Fruit fly (Drosophila melanogaster) whole organism, prepupa: Measurements from ENCODE around the gene gd.
A peak's percentile ranks its signal among the peaks of the same experiment; 100 is the strongest.

ENCODE experiments used
- CG10631 ChIP-seq: fragments of 200-800 bp; sonication (Bioruptor generic); optimal IDR thresholded peaks from 2 replicates; lab custom pipeline; 2016; ENCODE audit warnings: missing biosample characterization, missing genetic modification characterization
- CG10669 ChIP-seq: fragments of 200-800 bp; sonication (Bioruptor generic); optimal IDR thresholded peaks from 3 replicates; lab custom pipeline; 2018; ENCODE audit warnings: missing biosample characterization, mild to moderate bottlenecking, missing genetic modification characterization, moderate library complexity
- CG11294 ChIP-seq: fragments of 200-800 bp; sonication (Bioruptor generic); IDR thresholded peaks from 2 replicates; pipeline ENCODE4 v1.3.6; 2022; ENCODE audit warnings: missing biosample characterization, missing genetic modification characterization
- CG11902 ChIP-seq: fragments of 200-800 bp; sonication (Bioruptor generic); optimal IDR thresholded peaks from 3 replicates; lab custom pipeline; 2016; ENCODE audit warnings: missing biosample characterization, missing genetic modification characterization
- CG15336 ChIP-seq: fragments of 200-800 bp; sonication (Bioruptor generic); IDR thresholded peaks from 2 replicates; pipeline ENCODE4 v1.3.6; 2022; ENCODE audit warnings: missing biosample characterization, missing genetic modification characterization
- CG1621 ChIP-seq: fragments of 200-800 bp; sonication (Bioruptor generic); optimal IDR thresholded peaks from 3 replicates; lab custom pipeline; 2018; ENCODE audit warnings: missing biosample characterization, mild to moderate bottlenecking, missing genetic modification characterization
- CG16779 ChIP-seq: fragments of 200-800 bp; sonication (Bioruptor generic); optimal IDR thresholded peaks from 3 replicates; lab custom pipeline; 2017; ENCODE audit warnings: missing biosample characterization, mild to moderate bottlenecking, missing genetic modification characterization
- CG3032 ChIP-seq: fragments of 200-800 bp; optimal IDR thresholded peaks from 2 replicates; lab custom pipeline; 2019; ENCODE audit warnings: missing biosample characterization, mild to moderate bottlenecking, missing genetic modification characterization, moderate library complexity
- CG32006 ChIP-seq: fragments of 200-800 bp; sonication (Bioruptor generic); optimal IDR thresholded peaks from 3 replicates; lab custom pipeline; 2017; ENCODE audit warnings: missing biosample characterization, mild to moderate bottlenecking, missing genetic modification characterization
- CG34406 ChIP-seq: fragments of 200-800 bp; sonication (Bioruptor generic); optimal IDR thresholded peaks from 3 replicates; lab custom pipeline; 2016; ENCODE audit warnings: missing biosample characterization, missing genetic modification characterization
- CG3919 ChIP-seq: fragments of 200-800 bp; sonication (Bioruptor generic); optimal IDR thresholded peaks from 3 replicates; lab custom pipeline; 2016; ENCODE audit warnings: missing biosample characterization, missing genetic modification characterization
- CG4318 ChIP-seq: fragments of 200-800 bp; sonication (Bioruptor generic); optimal IDR thresholded peaks from 3 replicates; lab custom pipeline; 2017; ENCODE audit warnings: missing biosample characterization, mild to moderate bottlenecking, missing genetic modification characterization
- CG6276 ChIP-seq: fragments of 200-800 bp; sonication (Bioruptor generic); optimal IDR thresholded peaks from 2 replicates; lab custom pipeline; 2017; ENCODE audit warnings: missing biosample characterization, mild to moderate bottlenecking, missing genetic modification characterization
- CG6792 ChIP-seq: fragments of 200-800 bp; sonication (Bioruptor generic); optimal IDR thresholded peaks from 3 replicates; lab custom pipeline; 2016; ENCODE audit warnings: missing biosample characterization, missing genetic modification characterization
- CG7368 ChIP-seq: fragments of 200-800 bp; sonication (Bioruptor generic); optimal IDR thresholded peaks from 3 replicates; lab custom pipeline; 2016; ENCODE audit warnings: missing biosample characterization, missing genetic modification characterization
- CG8119 ChIP-seq: fragments of 200-800 bp; sonication (Bioruptor generic); IDR thresholded peaks from 3 replicates; pipeline ENCODE4 v1.3.6; 2022; ENCODE audit warnings: missing biosample characterization, missing genetic modification characterization
- CG8319 ChIP-seq: fragments of 200-800 bp; sonication (Bioruptor generic); optimal IDR thresholded peaks from 3 replicates; lab custom pipeline; 2016; ENCODE audit warnings: missing biosample characterization, missing genetic modification characterization
- CG9139 ChIP-seq: fragments of 200-800 bp; sonication (Bioruptor generic); optimal IDR thresholded peaks from 3 replicates; lab custom pipeline; 2017; ENCODE audit warnings: missing biosample characterization, mild to moderate bottlenecking, missing genetic modification characterization
- Eip78C ChIP-seq: fragments of 200-800 bp; sonication (Bioruptor generic); peaks from one replicate; lab custom pipeline; 2016; ENCODE audit warnings: missing biosample characterization, missing genetic modification characterization
- Eip93F ChIP-seq: fragments of 200-800 bp; sonication (Bioruptor generic); optimal IDR thresholded peaks from 2 replicates; lab custom pipeline; 2016; ENCODE audit warnings: missing biosample characterization, mild to moderate bottlenecking, missing genetic modification characterization
- Ets21C ChIP-seq: fragments of 200-800 bp; sonication (Bioruptor generic); optimal IDR thresholded peaks from 3 replicates; lab custom pipeline; 2016; ENCODE audit warnings: missing biosample characterization, missing genetic modification characterization
- Ets96B ChIP-seq: fragments of 200-800 bp; optimal IDR thresholded peaks from 2 replicates; lab custom pipeline; 2019; ENCODE audit warnings: missing biosample characterization, mild to moderate bottlenecking, missing genetic modification characterization, moderate library complexity
- Gug ChIP-seq: fragments of 200-800 bp; sonication (Bioruptor generic); IDR thresholded peaks from 2 replicates; pipeline ENCODE4 v1.3.6; 2022; ENCODE audit warnings: missing biosample characterization, missing genetic modification characterization
- Hr38 ChIP-seq: sonication (Bioruptor generic); optimal IDR thresholded peaks from 2 replicates; lab custom pipeline; 2016; ENCODE audit warnings: missing biosample characterization, missing genetic modification characterization
- Hr4 ChIP-seq: fragments of 200-800 bp; sonication (Bioruptor generic); optimal IDR thresholded peaks from 3 replicates; lab custom pipeline; 2016; ENCODE audit warnings: missing biosample characterization, missing genetic modification characterization
- Lpt ChIP-seq: fragments of 200-800 bp; sonication (Bioruptor generic); optimal IDR thresholded peaks from 3 replicates; lab custom pipeline; 2016; ENCODE audit warnings: missing biosample characterization, missing genetic modification characterization
- Met ChIP-seq: fragments of 200-800 bp; sonication (Bioruptor generic); optimal IDR thresholded peaks from 3 replicates; lab custom pipeline; 2016; ENCODE audit warnings: missing biosample characterization, missing genetic modification characterization
- Smox ChIP-seq: fragments of 200-800 bp; sonication (Bioruptor generic); optimal IDR thresholded peaks from 3 replicates; lab custom pipeline; 2016; ENCODE audit warnings: missing biosample characterization, missing genetic modification characterization
- Sox102F ChIP-seq: fragments of 200-800 bp; sonication (Bioruptor generic); optimal IDR thresholded peaks from 2 replicates; lab custom pipeline; 2016; ENCODE audit warnings: missing biosample characterization, mild to moderate bottlenecking, missing genetic modification characterization
- Sox14 ChIP-seq: fragments of 200-800 bp; sonication (Bioruptor generic); optimal IDR thresholded peaks from 3 replicates; lab custom pipeline; 2016; ENCODE audit warnings: missing biosample characterization, missing genetic modification characterization
- Sox15 ChIP-seq: fragments of 200-800 bp; sonication (Bioruptor generic); optimal IDR thresholded peaks from 3 replicates; lab custom pipeline; 2016; ENCODE audit warnings: missing biosample characterization, missing genetic modification characterization
- achi ChIP-seq: fragments of 200-800 bp; sonication (Bioruptor generic); optimal IDR thresholded peaks from 3 replicates; lab custom pipeline; 2016; ENCODE audit warnings: missing biosample characterization, missing genetic modification characterization
- cyc ChIP-seq: fragments of 200-800 bp; sonication (Bioruptor generic); optimal IDR thresholded peaks from 3 replicates; lab custom pipeline; 2016; ENCODE audit warnings: missing biosample characterization, missing genetic modification characterization
- dac ChIP-seq: fragments of 200-800 bp; sonication (Bioruptor generic); optimal IDR thresholded peaks from 2 replicates; lab custom pipeline; 2017; ENCODE audit warnings: missing biosample characterization, mild to moderate bottlenecking, missing genetic modification characterization
- dsx ChIP-seq: fragments of 200-800 bp; optimal IDR thresholded peaks from 3 replicates; lab custom pipeline; 2019; ENCODE audit warnings: missing biosample characterization, mild to moderate bottlenecking, missing genetic modification characterization, moderate library complexity; ENCODE audit not compliant: poor library complexity, severe bottlenecking
- eg ChIP-seq: fragments of 200-800 bp; sonication (Bioruptor generic); IDR thresholded peaks from 3 replicates; pipeline ENCODE4 v1.3.6; 2022; ENCODE audit warnings: missing biosample characterization, missing genetic modification characterization
- esn ChIP-seq: fragments of 200-800 bp; sonication (Bioruptor generic); optimal IDR thresholded peaks from 2 replicates; lab custom pipeline; 2016; ENCODE audit warnings: missing biosample characterization, mild to moderate bottlenecking, missing genetic modification characterization, moderate library complexity
- fd59A ChIP-seq: fragments of 200-800 bp; sonication (Bioruptor generic); optimal IDR thresholded peaks from 2 replicates; lab custom pipeline; 2017; ENCODE audit warnings: missing biosample characterization, mild to moderate bottlenecking, missing genetic modification characterization, missing genetic modification reagents
- fd85E ChIP-seq: fragments of 200-800 bp; sonication (Bioruptor generic); optimal IDR thresholded peaks from 3 replicates; lab custom pipeline; 2016; ENCODE audit warnings: missing biosample characterization, missing genetic modification characterization
- fkh ChIP-seq: fragments of 200-800 bp; sonication (Bioruptor generic); optimal IDR thresholded peaks from 3 replicates; lab custom pipeline; 2017; ENCODE audit warnings: missing biosample characterization, mild to moderate bottlenecking, missing genetic modification characterization, moderate library complexity
- lz ChIP-seq: fragments of 200-800 bp; sonication (Bioruptor generic); optimal IDR thresholded peaks from 3 replicates; lab custom pipeline; 2016; ENCODE audit warnings: missing biosample characterization, missing genetic modification characterization
- net ChIP-seq: fragments of 200-800 bp; sonication (Bioruptor generic); optimal IDR thresholded peaks from 3 replicates; lab custom pipeline; 2016; ENCODE audit warnings: missing biosample characterization, missing genetic modification characterization
- pdm3 ChIP-seq: fragments of 200-800 bp; sonication (Bioruptor generic); optimal IDR thresholded peaks from 3 replicates; lab custom pipeline; 2016; ENCODE audit warnings: missing biosample characterization, missing genetic modification characterization
- salr ChIP-seq, 2 experiments: fragments of 200-800 bp; sonication (Bioruptor generic); optimal IDR thresholded peaks; 3 replicates each; lab custom pipeline; 2016 to 2018; ENCODE audit warnings: missing biosample characterization in 2 of 2, missing genetic modification characterization in 2 of 2, mild to moderate bottlenecking in 1 of 2
- svp ChIP-seq: fragments of 200-800 bp; sonication (Bioruptor generic); peaks from one replicate; lab custom pipeline; 2016; ENCODE audit warnings: missing biosample characterization, missing genetic modification characterization
- topi ChIP-seq: fragments of 200-800 bp; sonication (Bioruptor generic); optimal IDR thresholded peaks from 3 replicates; lab custom pipeline; 2016; ENCODE audit warnings: missing biosample characterization, missing genetic modification characterization
- vri ChIP-seq: fragments of 200-800 bp; sonication (Bioruptor generic); optimal IDR thresholded peaks from 3 replicates; lab custom pipeline; 2016; ENCODE audit warnings: missing biosample characterization, mild to moderate bottlenecking, missing genetic modification characterization

gd gene

dm6 chrX:12004395-12004768, 16.8 kb upstream of the gd start (continued):
- TF ChIP-seq Smox (peak; percentile 41), esn (peak; percentile 68), CG11902 (GFP tag; lab: Kevin White, UChicago) (peak; percentile 54), CG4318 (GFP tag; lab: Kevin White, UChicago) (peak; percentile 76), CG1621 (no peak), CG3032 (peak; percentile 62), CG9139 (GFP tag; lab: Kevin White, UChicago) (peak; percentile 26), CG10631 (GFP tag; lab: Kevin White, UChicago) (peak; percentile 69), fd85E (GFP tag; lab: Kevin White, UChicago) (no peak), CG15336 (GFP tag; lab: Robert Waterston, UW) (peak; percentile 6; the same call in 1 of the 2 replicates), CG16779 (tag; lab: Kevin White, UChicago) (peak; percentile 52), CG3919 (GFP tag; lab: Kevin White, UChicago) (peak; percentile 56), CG10669 (GFP tag; lab: Kevin White, UChicago) (peak; percentile 71), pdm3 (GFP tag; lab: Kevin White, UChicago) (no peak), Hr38 (GFP tag; lab: Kevin White, UChicago) (no peak)

DNA sequence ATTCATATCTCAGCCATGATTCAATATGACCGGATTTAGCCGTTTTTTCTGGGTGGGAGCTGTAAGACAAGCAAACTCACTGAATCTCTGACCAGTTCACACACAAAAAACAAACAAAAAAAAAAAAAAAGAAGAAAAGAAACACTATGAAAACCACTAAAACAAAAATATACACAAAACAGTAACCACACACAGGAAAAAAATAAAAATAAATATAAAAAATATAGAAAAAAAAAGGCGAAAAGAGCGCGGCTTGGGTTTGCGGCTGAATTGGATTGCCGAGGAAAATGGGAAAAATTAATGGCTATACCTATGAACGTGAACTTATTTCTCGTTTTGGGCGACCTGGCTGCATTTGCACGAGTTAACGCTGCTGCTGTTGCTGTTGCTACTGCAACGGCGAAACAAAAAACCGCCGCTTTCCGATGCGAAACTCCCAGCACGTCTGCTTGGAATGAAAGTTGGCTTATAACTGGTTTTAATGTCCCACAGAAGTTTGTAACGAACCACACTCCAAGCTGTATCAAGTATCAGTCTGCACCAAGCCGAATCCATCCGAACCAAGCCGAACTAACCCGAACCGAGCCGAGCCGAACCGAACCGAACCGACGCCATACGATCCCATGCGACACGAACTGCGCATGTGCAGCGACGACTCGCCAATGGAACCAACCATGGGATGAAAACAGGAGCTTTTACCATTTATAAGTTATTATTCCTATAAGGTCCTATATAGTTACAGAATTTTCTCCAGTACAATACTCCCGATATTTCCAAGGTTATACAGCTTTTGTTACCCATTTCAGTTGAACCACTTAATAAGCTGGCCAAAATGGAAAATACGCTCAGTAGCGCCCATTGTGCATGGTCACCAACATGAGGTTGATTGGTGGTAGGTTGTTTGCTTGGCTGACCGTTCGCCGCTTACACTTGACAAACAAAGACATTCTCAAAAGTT, 16.2 kb upstream of the gd start, which contains the start of gene fw:
TSS of gene fw (minus strand) at position 478 of the 958 bp plus-strand sequence.
- TF ChIP-seq CG11294 (no peak), CG3032 (peak; percentile 69), CG6792 (GFP tag; lab: Kevin White, UChicago) (peak; percentile 76), CG10669 (GFP tag; lab: Kevin White, UChicago) (peak; percentile 62), achi (GFP tag; lab: Kevin White, UChicago) (peak; percentile 70), dsx (peak; percentile 57), Hr4 (peak; percentile 87), pdm3 (GFP tag; lab: Kevin White, UChicago) (peak; percentile 82), fd59A (GFP tag; lab: Kevin White, UChicago) (no peak), Ets96B (tag; lab: Kevin White, UChicago) (peak; percentile 68), svp (peak; percentile 92), CG34406 (no peak), topi (GFP tag; lab: Kevin White, UChicago) (peak; percentile 81), Sox15 (GFP tag; lab: Kevin White, UChicago) (no peak), net (GFP tag; lab: Kevin White, UChicago) (no peak), Ets21C (GFP tag; lab: Kevin White, UChicago) (peak; percentile 57), CG8119 (peak; percentile 84), CG32006 (no peak), Sox102F (GFP tag; lab: Kevin White, UChicago) (peak; percentile 83), Gug (GFP tag; lab: Robert Waterston, UW) (peak; percentile 67; the same call in 1 of the 2 replicates), esn (peak; percentile 82), dac (GFP tag; lab: Kevin White, UChicago) (peak; percentile 76), cyc (GFP tag; lab: Kevin White, UChicago) (peak; percentile 73), Sox14 (peak; percentile 86), CG1621 (peak; percentile 68), CG10631 (GFP tag; lab: Kevin White, UChicago) (peak; percentile 78), Lpt (GFP tag; lab: Kevin White, UChicago) (peak; percentile 49), lz (peak; percentile 82), CG16779 (tag; lab: Kevin White, UChicago) (no peak), fkh (GFP tag; lab: Kevin White, UChicago) (no peak), eg (GFP tag; lab: Robert Waterston, UW) (peak; percentile 84), CG7368 (peak; percentile 66), Met (GFP tag; lab: Kevin White, UChicago) (peak; percentile 84), CG3919 (GFP tag; lab: Kevin White, UChicago) (peak; percentile 57), Eip93F (no peak), vri (peak; percentile 82), Eip78C (GFP tag; lab: Kevin White, UChicago) (peak; percentile 90), CG15336 (GFP tag; lab: Robert Waterston, UW) (peak; percentile 90), salr (GFP tag; optimal IDR thresholded peaks at IDR 0.05; lab: Kevin White, UChicago) (peak in 1 of 2 experiments; percentile 59), CG6276 (GFP tag; lab: Kevin White, UChicago) (peak; percentile 77), CG8319 (GFP tag; lab: Kevin White, UChicago) (peak; percentile 62)
